Fruit fly (Drosophila melanogaster) whole organism, embryonic: ENCODE measurements around the gene CG17450.

Source experiments
- Asciz ChIP-seq: fragments of 200-800 bp; sonication (Bioruptor generic); optimal IDR thresholded peaks from 2 replicates; lab custom pipeline; 2017; ENCODE audit warnings: missing biosample characterization, mild to moderate bottlenecking, missing genetic modification characterization, missing genetic modification reagents
- Awh ChIP-seq: fragments of 200-800 bp; sonication (Bioruptor generic); IDR thresholded peaks from 2 replicates; pipeline ENCODE4, ENCODE4 v1.3.6; 2022; ENCODE audit warnings: missing biosample characterization, missing genetic modification characterization
- CG10274 ChIP-seq: fragments of 200-800 bp; sonication (Bioruptor generic); optimal IDR thresholded peaks from 3 replicates; lab custom pipeline; 2017; ENCODE audit warnings: missing biosample characterization, mild to moderate bottlenecking, missing genetic modification characterization
- CG10431 ChIP-seq: fragments of 200-800 bp; sonication (Bioruptor generic); optimal IDR thresholded peaks from 3 replicates; lab custom pipeline; 2018; ENCODE audit warnings: missing biosample characterization, mild to moderate bottlenecking, missing genetic modification characterization
- CG11504 ChIP-seq: fragments of 200-800 bp; sonication (Bioruptor generic); optimal IDR thresholded peaks from 3 replicates; lab custom pipeline; 2019; ENCODE audit warnings: missing biosample characterization, mild to moderate bottlenecking, missing genetic modification characterization, moderate library complexity
- CG12744 ChIP-seq: fragments of 200-800 bp; sonication (Bioruptor generic); optimal IDR thresholded peaks from 2 replicates; lab custom pipeline; 2016; ENCODE audit warnings: missing biosample characterization, missing genetic modification characterization
- CG12942 ChIP-seq: fragments of 200-800 bp; sonication (Bioruptor generic); optimal IDR thresholded peaks from 3 replicates; lab custom pipeline; 2016; ENCODE audit warnings: missing biosample characterization, missing genetic modification characterization
- CG15601 ChIP-seq: fragments of 200-800 bp; sonication (Bioruptor generic); optimal IDR thresholded peaks from 3 replicates; lab custom pipeline; 2019; ENCODE audit warnings: missing biosample characterization, mild to moderate bottlenecking, missing genetic modification characterization, moderate library complexity
- CG16815 ChIP-seq: fragments of 200-800 bp; sonication (Bioruptor generic); optimal IDR thresholded peaks from 3 replicates; lab custom pipeline; 2017; ENCODE audit warnings: missing biosample characterization, mild to moderate bottlenecking, missing genetic modification characterization
- CG3163 ChIP-seq: fragments of 200-800 bp; sonication (Bioruptor generic); optimal IDR thresholded peaks from 3 replicates; lab custom pipeline; 2016; ENCODE audit warnings: missing biosample characterization, missing genetic modification characterization
- CG33213 ChIP-seq: fragments of 200-800 bp; sonication (Bioruptor generic); optimal IDR thresholded peaks from 3 replicates; lab custom pipeline; 2016; ENCODE audit warnings: missing biosample characterization, missing genetic modification characterization
- CG3726 ChIP-seq: fragments of 200-800 bp; sonication (Bioruptor generic); IDR thresholded peaks from 3 replicates; pipeline ENCODE4, ENCODE4 v1.3.6; 2022; ENCODE audit warnings: missing biosample characterization, missing genetic modification characterization
- CG4424 ChIP-seq: fragments of 200-800 bp; sonication (Bioruptor generic); optimal IDR thresholded peaks from 3 replicates; lab custom pipeline; 2016; ENCODE audit warnings: missing biosample characterization, missing genetic modification characterization
- CG6254 ChIP-seq: fragments of 200-800 bp; sonication (Bioruptor generic); optimal IDR thresholded peaks from 3 replicates; lab custom pipeline; 2017; ENCODE audit warnings: mild to moderate bottlenecking, missing biosample characterization, missing genetic modification reagents, missing genetic modification characterization
- CG6683 ChIP-seq: fragments of 200-800 bp; sonication (Bioruptor generic); optimal IDR thresholded peaks from 2 replicates; lab custom pipeline; 2017; ENCODE audit warnings: missing biosample characterization, mild to moderate bottlenecking, missing genetic modification characterization, missing genetic modification reagents
- CG6689 ChIP-seq: fragments of 200-800 bp; sonication (Bioruptor generic); IDR thresholded peaks from 2 replicates; pipeline ENCODE4 v1.3.6; 2022; ENCODE audit warnings: missing biosample characterization, missing genetic modification characterization
- CG7839 ChIP-seq: fragments of 200-800 bp; sonication (Bioruptor generic); optimal IDR thresholded peaks from 3 replicates; lab custom pipeline; 2018; ENCODE audit warnings: missing biosample characterization, mild to moderate bottlenecking, missing genetic modification characterization, moderate library complexity
- CG8478 ChIP-seq: fragments of >200 bp; optimal IDR thresholded peaks from 2 replicates; lab custom pipeline; 2018
- CG9727 ChIP-seq: fragments of 200-800 bp; sonication (Bioruptor generic); optimal IDR thresholded peaks from 3 replicates; lab custom pipeline; 2017; ENCODE audit warnings: missing biosample characterization, mild to moderate bottlenecking, missing genetic modification characterization
- Drgx ChIP-seq: fragments of 200-800 bp; sonication (Bioruptor generic); IDR thresholded peaks from 2 replicates; pipeline ENCODE4 v1.3.6; 2022; ENCODE audit warnings: missing biosample characterization, missing genetic modification characterization
- Elba2 ChIP-seq: fragments of 200-800 bp; sonication (Bioruptor generic); optimal IDR thresholded peaks from 3 replicates; lab custom pipeline; 2016; ENCODE audit warnings: missing biosample characterization, missing genetic modification characterization
- GATAe ChIP-seq: fragments of 200-800 bp; sonication (Bioruptor generic); conservative IDR thresholded peaks from 2 replicates; pipeline ENCODE4 v1.3.6; 2022; ENCODE audit warnings: missing biosample characterization, missing genetic modification characterization
- HHEX ChIP-seq: fragments of 200-800 bp; sonication (Bioruptor generic); optimal IDR thresholded peaks from 3 replicates; lab custom pipeline; 2017; ENCODE audit warnings: missing biosample characterization, mild to moderate bottlenecking, missing genetic modification characterization, missing genetic modification reagents
- HmgZ ChIP-seq: fragments of 200-800 bp; sonication (Bioruptor generic); optimal IDR thresholded peaks from 2 replicates; lab custom pipeline; 2018; ENCODE audit warnings: missing biosample characterization, mild to moderate bottlenecking, missing genetic modification characterization
- Hmx ChIP-seq: fragments of 200-800 bp; sonication (Bioruptor generic); optimal IDR thresholded peaks from 2 replicates; lab custom pipeline; 2016; ENCODE audit warnings: missing biosample characterization, missing genetic modification characterization
- Hr3 ChIP-seq: fragments of 200-800 bp; sonication (Bioruptor generic); optimal IDR thresholded peaks from 3 replicates; lab custom pipeline; 2016; ENCODE audit warnings: missing biosample characterization, missing genetic modification characterization
- Kr ChIP-seq: fragments of 200-800 bp; sonication (Bioruptor generic); optimal IDR thresholded peaks from 2 replicates; lab custom pipeline; 2017; ENCODE audit warnings: missing biosample characterization, mild to moderate bottlenecking, missing genetic modification characterization
- Lim3 ChIP-seq: fragments of 200-800 bp; sonication (Bioruptor generic); IDR thresholded peaks from 2 replicates; pipeline ENCODE4 v1.3.6; 2022; ENCODE audit warnings: missing biosample characterization, missing genetic modification characterization
- Lpt ChIP-seq: fragments of >200 bp; optimal IDR thresholded peaks from 2 replicates; lab custom pipeline; 2018; ENCODE audit warnings: missing biosample characterization, missing genetic modification characterization
- MBD-R2 ChIP-seq: fragments of 200-800 bp; sonication (Bioruptor generic); IDR thresholded peaks from 2 replicates; pipeline ENCODE4 v1.3.6; 2022; ENCODE audit warnings: missing biosample characterization, missing genetic modification characterization
- MTF-1 ChIP-seq: fragments of 200-800 bp; sonication (Bioruptor generic); optimal IDR thresholded peaks from 2 replicates; lab custom pipeline; 2018; ENCODE audit warnings: missing biosample characterization, mild to moderate bottlenecking, missing genetic modification characterization, borderline replicate concordance
- Med ChIP-seq: fragments of 200-800 bp; sonication (Bioruptor generic); peaks from one replicate; lab custom pipeline; 2016; ENCODE audit warnings: missing biosample characterization, missing genetic modification characterization, mild to moderate bottlenecking, inconsistent platforms, moderate library complexity
- NFAT ChIP-seq: fragments of 200-800 bp; sonication (Bioruptor generic); IDR thresholded peaks from 2 replicates; pipeline ENCODE4 v1.3.6; 2022; ENCODE audit warnings: missing biosample characterization, missing genetic modification characterization
- Nf-YA ChIP-seq: fragments of 200-800 bp; sonication (Bioruptor generic); IDR thresholded peaks from 2 replicates; pipeline ENCODE4 v1.3.6; 2022; ENCODE audit warnings: missing biosample characterization, missing genetic modification characterization
- Nf-YC ChIP-seq: fragments of 200-800 bp; optimal IDR thresholded peaks from 3 replicates; lab custom pipeline; 2019; ENCODE audit warnings: missing biosample characterization, mild to moderate bottlenecking, missing genetic modification characterization, moderate library complexity
- Oli ChIP-seq: fragments of 200-800 bp; sonication (Bioruptor generic); optimal IDR thresholded peaks from 2 replicates; lab custom pipeline; 2018; ENCODE audit warnings: missing biosample characterization, mild to moderate bottlenecking, missing genetic modification characterization, moderate library complexity
- Opbp ChIP-seq: fragments of 200-800 bp; sonication (Bioruptor generic); IDR thresholded peaks from 3 replicates; pipeline ENCODE4 v1.3.6; 2022; ENCODE audit warnings: missing biosample characterization, missing genetic modification characterization; ENCODE audit not compliant: partially characterized antibody
- PHDP ChIP-seq: fragments of 200-800 bp; sonication (Bioruptor generic); optimal IDR thresholded peaks from 3 replicates; lab custom pipeline; 2018; ENCODE audit warnings: missing biosample characterization, mild to moderate bottlenecking, missing genetic modification characterization, moderate library complexity
- Scr ChIP-seq: fragments of 200-800 bp; sonication (Bioruptor generic); IDR thresholded peaks from 2 replicates; pipeline ENCODE4 v1.3.6; 2022; ENCODE audit warnings: missing biosample characterization, missing genetic modification characterization; ENCODE audit not compliant: partially characterized antibody
- cas ChIP-seq: fragments of 200-800 bp; sonication (Bioruptor generic); IDR thresholded peaks from 2 replicates; pipeline ENCODE4 v1.3.6; 2022; ENCODE audit warnings: missing biosample characterization, missing genetic modification characterization
- crc ChIP-seq: fragments of 200-800 bp; sonication (Bioruptor generic); optimal IDR thresholded peaks from 2 replicates; lab custom pipeline; 2016; ENCODE audit warnings: missing biosample characterization, missing genetic modification characterization
- crol ChIP-seq: fragments of 200-800 bp; sonication (Bioruptor generic); IDR thresholded peaks from 2 replicates; pipeline ENCODE4 v1.3.6; 2022; ENCODE audit warnings: missing biosample characterization, missing genetic modification characterization
- luna ChIP-seq: fragments of 200-800 bp; sonication (Bioruptor generic); optimal IDR thresholded peaks from 2 replicates; lab custom pipeline; 2016; ENCODE audit warnings: missing biosample characterization, missing genetic modification characterization
- mirr ChIP-seq: fragments of 200-800 bp; sonication (Bioruptor generic); optimal IDR thresholded peaks from 3 replicates; lab custom pipeline; 2018; ENCODE audit warnings: missing biosample characterization, mild to moderate bottlenecking, missing genetic modification characterization
- odd ChIP-seq: fragments of 200-800 bp; sonication (Bioruptor generic); optimal IDR thresholded peaks from 2 replicates; lab custom pipeline; 2017; ENCODE audit warnings: missing biosample characterization, mild to moderate bottlenecking, missing genetic modification characterization
- ranshi ChIP-seq: fragments of 200-800 bp; sonication (Bioruptor generic); IDR thresholded peaks from 2 replicates; pipeline ENCODE4 v1.3.6; 2022; ENCODE audit warnings: missing biosample characterization, missing genetic modification characterization
- ro ChIP-seq: fragments of 200-800 bp; sonication (Bioruptor generic); IDR thresholded peaks from 2 replicates; pipeline ENCODE4 v1.3.6; 2022; ENCODE audit warnings: missing biosample characterization, missing genetic modification characterization
- sd ChIP-seq: fragments of 200-800 bp; sonication (Bioruptor generic); optimal IDR thresholded peaks from 3 replicates; lab custom pipeline; 2018; ENCODE audit warnings: missing biosample characterization, mild to moderate bottlenecking, missing genetic modification characterization, moderate library complexity
- shn ChIP-seq: fragments of 200-800 bp; sonication (Bioruptor generic); optimal IDR thresholded peaks from 3 replicates; lab custom pipeline; 2016; ENCODE audit warnings: missing biosample characterization, missing genetic modification characterization
- usp ChIP-seq: fragments of >200 bp; optimal IDR thresholded peaks from 2 replicates; lab custom pipeline; 2017; ENCODE audit warnings: missing biosample characterization, missing genetic modification characterization
- zfh2 ChIP-seq: fragments of 200-800 bp; sonication (Bioruptor generic); optimal IDR thresholded peaks from 2 replicates; lab custom pipeline; 2016; ENCODE audit warnings: missing biosample characterization, missing genetic modification characterization

CG17450 gene

DNA sequence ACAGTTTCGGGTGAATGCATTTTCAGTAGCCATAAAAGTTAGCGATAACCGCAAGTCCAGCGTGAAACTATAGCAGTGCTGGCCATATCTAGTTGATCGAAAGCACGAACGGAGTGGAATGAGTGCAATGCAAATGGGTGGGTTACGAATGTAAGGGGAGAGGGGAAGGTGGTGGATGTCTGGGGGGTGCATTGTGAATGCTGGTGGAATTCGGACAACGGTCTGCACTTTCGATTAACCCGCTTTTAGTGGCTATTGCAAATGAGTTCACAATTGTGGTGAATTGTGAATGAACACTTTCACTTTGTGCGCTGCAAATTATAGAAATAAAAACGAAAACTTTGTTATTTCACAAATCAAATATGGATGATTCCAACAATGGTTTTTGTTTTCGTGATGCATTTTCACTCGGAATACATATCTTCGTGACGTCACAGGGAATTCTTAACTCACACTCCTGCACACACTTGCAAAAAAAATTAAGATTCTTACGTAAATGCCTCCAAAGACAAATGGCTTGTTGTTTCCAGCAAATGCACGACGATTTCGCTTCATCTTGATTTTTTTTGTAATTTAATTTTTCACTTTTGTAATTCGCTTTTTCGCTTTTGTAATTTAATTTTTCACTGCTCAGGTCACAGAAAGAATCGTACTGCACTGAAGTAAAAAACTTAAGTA lies 20.9 kb upstream of the CG17450 start, which contains the start of gene DIP1 (continued):
- no peak for TF ChIP-seq crc
- TF ChIP-seq CG6683 (GFP tag; lab: Kevin White, UChicago), result no peak
- no peak for TF ChIP-seq Nf-YC (tag; lab: Kevin White, UChicago)
- peak; percentile 42 for TF ChIP-seq PHDP
- TF ChIP-seq Scr (GFP tag; lab: Robert Waterston, UW), result no peak; the same call in 1 of the 2 replicates
- TF ChIP-seq ro (GFP tag; lab: Robert Waterston, UW), result no peak
- no peak for TF ChIP-seq Awh
- TF ChIP-seq Kr (GFP tag; lab: Kevin White, UChicago), result no peak
- TF ChIP-seq CG4424 (GFP tag; lab: Kevin White, UChicago), result no peak
- no peak for TF ChIP-seq CG9727 (GFP tag; lab: Kevin White, UChicago)
- no peak for TF ChIP-seq MTF-1
- TF ChIP-seq CG3726 (GFP tag; lab: Robert Waterston, UW), result no peak
- no peak for TF ChIP-seq CG12744 (GFP tag; lab: Kevin White, UChicago)
- no peak for TF ChIP-seq MBD-R2 (GFP tag; lab: Robert Waterston, UW)
- TF ChIP-seq NFAT (GFP tag; lab: Robert Waterston, UW), result no peak
- no peak for TF ChIP-seq CG16815 (GFP tag; lab: Kevin White, UChicago)
- TF ChIP-seq CG6689 (GFP tag; lab: Robert Waterston, UW), result no peak
- TF ChIP-seq usp (GFP tag; lab: Kevin White, UChicago), result no peak
- no peak for TF ChIP-seq sd
- no peak for TF ChIP-seq HHEX (GFP tag; lab: Kevin White, UChicago)
- peak; percentile 8 for TF ChIP-seq Asciz (GFP tag; lab: Kevin White, UChicago)
- no peak for TF ChIP-seq CG3163
- no peak for TF ChIP-seq luna
- TF ChIP-seq shn, result peak; percentile 14
- no peak for TF ChIP-seq CG7839 (tag; lab: Kevin White, UChicago)
- no peak for TF ChIP-seq Elba2 (GFP tag; lab: Kevin White, UChicago)
- no peak for TF ChIP-seq CG10274
- no peak for TF ChIP-seq cas (GFP tag; lab: Robert Waterston, UW)
- TF ChIP-seq Lpt (GFP tag; lab: Kevin White, UChicago), result no peak
- TF ChIP-seq Drgx (GFP tag; lab: Robert Waterston, UW), result peak; percentile 67
- TF ChIP-seq CG11504 (tag; lab: Kevin White, UChicago), result peak; percentile 21
- TF ChIP-seq ranshi, result 0 out of 2 replicates have a peak, but pooled peaks have one; percentile 21
- TF ChIP-seq Hr3 (GFP tag; lab: Kevin White, UChicago), result no peak
- peak; percentile 9 for TF ChIP-seq CG6254 (GFP tag; lab: Kevin White, UChicago)
- no peak for TF ChIP-seq CG8478
- no peak for TF ChIP-seq GATAe (GFP tag; lab: Robert Waterston, UW)
- TF ChIP-seq Med (GFP tag; lab: Kevin White, UChicago), result peak; percentile 81
- no peak for TF ChIP-seq Nf-YA
- no peak for TF ChIP-seq CG15601 (tag; lab: Kevin White, UChicago)
- TF ChIP-seq odd (GFP tag; lab: Kevin White, UChicago), result no peak
- TF ChIP-seq HmgZ (tag; lab: Kevin White, UChicago), result no peak
- no peak; the same call in 1 of the 2 replicates for TF ChIP-seq crol (GFP tag; lab: Robert Waterston, UW)
- no peak for TF ChIP-seq Hmx (GFP tag; lab: Kevin White, UChicago)
- no peak for TF ChIP-seq mirr (GFP tag; lab: Kevin White, UChicago)
- peak; percentile 1 for TF ChIP-seq CG10431 (GFP tag; lab: Kevin White, UChicago)
- no peak for TF ChIP-seq CG12942 (GFP tag; lab: Kevin White, UChicago)
- TF ChIP-seq Lim3 (GFP tag; lab: Robert Waterston, UW), result no peak
- no peak for TF ChIP-seq zfh2 (GFP tag; lab: Kevin White, UChicago)
- no peak for TF ChIP-seq CG33213 (GFP tag; lab: Kevin White, UChicago)
- no peak for TF ChIP-seq Oli (tag; lab: Kevin White, UChicago)
- TF ChIP-seq Opbp (GFP tag; lab: Robert Waterston, UW), result no peak
